Worm (Caenorhabditis elegans): ENCODE data around the gene spp-13.

spp-13 gene

ce11 chrX:8381651-8382050 lies 36.7 kb downstream of the spp-13 start (continued):
- peak; percentile 2 to 49 for TF ChIP-seq daf-16 (GFP tag; optimal IDR thresholded peaks at IDR 0.05)
- TF ChIP-seq daf-16 (tag; optimal IDR thresholded peaks at IDR 0.05) = peak; percentile 53
- TF ChIP-seq mep-1 (tag; optimal IDR thresholded peaks at IDR 0.05) = peak; percentile 21
- TF ChIP-seq lin-15B (tag; optimal IDR thresholded peaks at IDR 0.05) = no peak
- TF ChIP-seq lin-39 (tag; optimal IDR thresholded peaks at IDR 0.05) = no peak
- TF ChIP-seq rbr-2 (tag; optimal IDR thresholded peaks at IDR 0.05) = peak; percentile 13
- TF ChIP-seq nhr-41 (GFP tag; IDR thresholded peaks at IDR 0.05) = peak; percentile 43; the same call in 1 of the 2 replicates
- TF ChIP-seq aha-1 (tag) = peak; percentile 27
- no peak for TF ChIP-seq daf-12 (tag; optimal IDR thresholded peaks at IDR 0.05)
- TF ChIP-seq mxl-3 (GFP tag; optimal IDR thresholded peaks at IDR 0.05) = no peak
- no peak for TF ChIP-seq set-16 (GFP tag; IDR thresholded peaks at IDR 0.05)
- no peak for TF ChIP-seq snpc-4 (tag; optimal IDR thresholded peaks at IDR 0.05)
- TF ChIP-seq saeg-2 (GFP tag; IDR thresholded peaks at IDR 0.05) = no peak
- TF ChIP-seq D1046.2 (GFP tag; IDR thresholded peaks at IDR 0.05) = 0 out of 2 replicates have a peak, but pooled peaks have one; percentile 13
- TF ChIP-seq Y105C5A.15 (GFP tag; IDR thresholded peaks at IDR 0.05) = peak; percentile 81; the same call in 1 of the 2 replicates
- TF ChIP-seq php-3 (GFP tag; IDR thresholded peaks at IDR 0.05) = no peak
- no peak for TF ChIP-seq hif-1 (tag; optimal IDR thresholded peaks at IDR 0.05)
- TF ChIP-seq T20F7.1 (GFP tag; optimal IDR thresholded peaks at IDR 0.05) = peak; percentile 17
- TF ChIP-seq unc-62 (GFP tag; optimal IDR thresholded peaks at IDR 0.05 in 1 of 2) = no peak
- TF ChIP-seq unc-62 (tag; optimal IDR thresholded peaks at IDR 0.05) = no peak
- no peak for TF ChIP-seq nhr-10 (tag; optimal IDR thresholded peaks at IDR 0.05)
- no peak for TF ChIP-seq egl-27 (tag; optimal IDR thresholded peaks at IDR 0.05)
- TF ChIP-seq jun-1 (tag; optimal IDR thresholded peaks at IDR 0.05) = no peak
- peak; percentile 46 for TF ChIP-seq T26A8.4 (GFP tag; IDR thresholded peaks at IDR 0.05)
- TF ChIP-seq dmd-6 (GFP tag; IDR thresholded peaks at IDR 0.05) = peak; percentile 48
- no peak for TF ChIP-seq pqm-1 (tag; optimal IDR thresholded peaks at IDR 0.05)
- TF ChIP-seq fkh-10 (GFP tag; optimal IDR thresholded peaks at IDR 0.05) = no peak
- peak; percentile 17 for TF ChIP-seq lir-3 (tag; optimal IDR thresholded peaks at IDR 0.05)
- TF ChIP-seq dpl-1 (GFP tag; optimal IDR thresholded peaks at IDR 0.05) = no peak
- no peak for TF ChIP-seq spr-1 (tag; optimal IDR thresholded peaks at IDR 0.05)
- TF ChIP-seq lin-1 (GFP tag; IDR thresholded peaks at IDR 0.05) = peak; percentile 47; the same call in 1 of the 2 replicates
- TF ChIP-seq madf-9 (GFP tag; conservative IDR thresholded peaks at IDR 0.05) = no peak
- no peak for TF ChIP-seq Y75B8A.6 (GFP tag; IDR thresholded peaks at IDR 0.05)
- no peak for TF ChIP-seq dmd-9 (GFP tag; IDR thresholded peaks at IDR 0.05)
- no peak for TF ChIP-seq fos-1 (tag; optimal IDR thresholded peaks at IDR 0.05)
- TF ChIP-seq hlh-11 (tag; optimal IDR thresholded peaks at IDR 0.05) = peak; percentile 22
- TF ChIP-seq zag-1 (tag; optimal IDR thresholded peaks at IDR 0.05) = no peak
- peak; percentile 30 for TF ChIP-seq hlh-30 (tag; optimal IDR thresholded peaks at IDR 0.05; ENCODE audit: insufficient read depth)
- 0 out of 2 replicates have a peak, but pooled peaks have one; percentile 10 for TF ChIP-seq nhr-42 (GFP tag; IDR thresholded peaks at IDR 0.05)
- TF ChIP-seq pha-4 (GFP tag; IDR thresholded peaks at IDR 0.05) = peak; percentile 74; the same call in 1 of the 2 replicates
- TF ChIP-seq pha-4 (tag; optimal IDR thresholded peaks at IDR 0.05) = no peak
- TF ChIP-seq Y5F2A.4 (GFP tag; optimal IDR thresholded peaks at IDR 0.05) = peak; percentile 38
- TF ChIP-seq ctbp-1 (GFP tag; IDR thresholded peaks at IDR 0.05) = no peak
- 0 out of 2 replicates have a peak, but pooled peaks have one; percentile 10 for TF ChIP-seq ceh-20 (GFP tag; IDR thresholded peaks at IDR 0.05)
- TF ChIP-seq lin-29 (GFP tag; IDR thresholded peaks at IDR 0.05) = no peak
- no peak for TF ChIP-seq zip-11 (GFP tag; IDR thresholded peaks at IDR 0.05)
- no peak for TF ChIP-seq F10B5.3 (tag; optimal IDR thresholded peaks at IDR 0.05)
- TF ChIP-seq F49E8.2 (tag; optimal IDR thresholded peaks at IDR 0.05; ENCODE audit: borderline replicate concordance) = peak; percentile 22
- TF ChIP-seq F26F4.8 (GFP tag; conservative IDR thresholded peaks at IDR 0.05) = peak; percentile 87
- peak; percentile 62 for TF ChIP-seq mes-2 (tag; optimal IDR thresholded peaks at IDR 0.05; ENCODE audit: poor library complexity, severe bottlenecking)
- 0 out of 2 replicates have a peak, but pooled peaks have one; percentile 75 for TF ChIP-seq dmd-8 (GFP tag; IDR thresholded peaks at IDR 0.05)
- TF ChIP-seq nhr-111 (GFP tag; optimal IDR thresholded peaks at IDR 0.05) = peak; percentile 24

All from whole organism, L4 larva.